Worm (Caenorhabditis elegans) whole organism, L3 larva: Measurements from ENCODE around the gene T10H4.4.

Experiments used
- ama-1 ChIP-seq: fragments of 150-350 bp; optimal IDR thresholded peaks from 2 replicates; lab custom pipeline; 2018
- zag-1 ChIP-seq: fragments of 150-350 bp; optimal IDR thresholded peaks from 2 replicates; lab custom pipeline; 2014; ENCODE audit warnings: missing biosample characterization, missing genetic modification characterization

DNA sequence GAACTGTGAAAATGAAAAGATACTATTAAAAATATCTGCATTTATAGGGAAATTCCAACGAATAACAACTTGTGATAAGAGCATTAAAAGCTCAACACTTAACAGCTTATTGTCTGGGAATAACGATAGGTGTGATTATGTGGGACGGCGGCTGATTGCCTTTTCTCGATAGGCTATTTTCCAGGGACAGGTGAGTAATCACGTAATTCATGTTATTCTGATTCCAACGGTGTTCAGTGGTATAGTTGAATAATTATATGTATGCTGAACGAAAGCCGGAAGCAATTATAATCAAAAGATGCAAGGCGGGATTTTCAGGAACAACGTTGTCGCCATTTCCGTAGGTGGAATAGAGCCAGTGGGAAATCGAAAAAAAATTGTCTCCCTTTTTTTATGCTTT is 4.8 kb upstream of the T10H4.4 start, which contains the start of gene srw-17:
- no peak for TF ChIP-seq zag-1
- no peak for TF ChIP-seq ama-1 (lab: Kevin White, UChicago)
